Fruit fly (Drosophila melanogaster) whole organism, adult: Measurements from ENCODE around the gene CG33095.

Experiments used
- CG11617 ChIP-seq: fragments of 200-800 bp; sonication (Bioruptor generic); optimal IDR thresholded peaks from 2 replicates; lab custom pipeline; 2017; ENCODE audit warnings: mild to moderate bottlenecking, missing biosample characterization, missing genetic modification reagents, missing genetic modification characterization
- CG12768 ChIP-seq: fragments of 200-800 bp; sonication (Bioruptor generic); optimal IDR thresholded peaks from 2 replicates; lab custom pipeline; 2017; ENCODE audit warnings: missing biosample characterization, missing genetic modification characterization, mild to moderate bottlenecking, moderate library complexity, missing genetic modification reagents
- CG14711 ChIP-seq: fragments of 200-800 bp; sonication (Bioruptor generic); optimal IDR thresholded peaks from 2 replicates; lab custom pipeline; 2018; ENCODE audit warnings: missing biosample characterization, mild to moderate bottlenecking, missing genetic modification characterization, moderate library complexity
- CG1620 ChIP-seq: fragments of 200-800 bp; sonication (Bioruptor generic); optimal IDR thresholded peaks from 2 replicates; lab custom pipeline; 2016; ENCODE audit warnings: missing biosample characterization, missing genetic modification characterization
- CG33017 ChIP-seq: fragments of 200-800 bp; sonication (Bioruptor generic); optimal IDR thresholded peaks from 2 replicates; lab custom pipeline; 2018; ENCODE audit warnings: missing biosample characterization, mild to moderate bottlenecking, missing genetic modification characterization, moderate library complexity
- CG5204 ChIP-seq: fragments of 200-800 bp; sonication (Bioruptor generic); optimal IDR thresholded peaks from 2 replicates; lab custom pipeline; 2016; ENCODE audit warnings: missing biosample characterization, missing genetic modification characterization
- CG7045 ChIP-seq: fragments of 200-800 bp; sonication (Bioruptor generic); optimal IDR thresholded peaks from 2 replicates; lab custom pipeline; 2017; ENCODE audit warnings: missing biosample characterization, mild to moderate bottlenecking, missing genetic modification characterization
- CG7101 ChIP-seq: fragments of 200-800 bp; sonication (Bioruptor generic); optimal IDR thresholded peaks from 2 replicates; lab custom pipeline; 2018; ENCODE audit warnings: missing biosample characterization, mild to moderate bottlenecking, missing genetic modification characterization, moderate library complexity
- Clk ChIP-seq: fragments of 200-800 bp; sonication (Bioruptor generic); optimal IDR thresholded peaks from 2 replicates; lab custom pipeline; 2017; ENCODE audit warnings: missing biosample characterization, missing genetic modification characterization
- Crg-1 ChIP-seq: fragments of 200-800 bp; sonication (Bioruptor generic); optimal IDR thresholded peaks from 2 replicates; lab custom pipeline; 2016; ENCODE audit warnings: missing biosample characterization, missing genetic modification characterization
- Hr96 ChIP-seq: fragments of 200-800 bp; sonication (Bioruptor generic); optimal IDR thresholded peaks from 2 replicates; lab custom pipeline; 2016; ENCODE audit warnings: missing biosample characterization, missing genetic modification characterization
- Mnt ChIP-seq: fragments of 200-800 bp; sonication (Bioruptor generic); optimal IDR thresholded peaks from 2 replicates; lab custom pipeline; 2016; ENCODE audit warnings: missing biosample characterization, mild to moderate bottlenecking, missing genetic modification characterization
- bab1 ChIP-seq: fragments of 200-800 bp; sonication (Bioruptor generic); optimal IDR thresholded peaks from 3 replicates; lab custom pipeline; 2019; ENCODE audit warnings: missing biosample characterization, mild to moderate bottlenecking, missing genetic modification characterization, moderate library complexity
- cic ChIP-seq: fragments of 200-800 bp; sonication (Bioruptor generic); optimal IDR thresholded peaks from 2 replicates; lab custom pipeline; 2017; ENCODE audit warnings: missing biosample characterization, mild to moderate bottlenecking, missing genetic modification characterization, moderate library complexity
- cnc ChIP-seq, 2 experiments: fragments of >200 bp; optimal IDR thresholded peaks; 2 replicates each; lab custom pipeline; 2017
- kay ChIP-seq: fragments of 200-800 bp; sonication (Bioruptor generic); peaks from one replicate; lab custom pipeline; 2016; ENCODE audit warnings: missing biosample characterization, missing genetic modification characterization, borderline replicate concordance
- ovo ChIP-seq: fragments of 200-800 bp; sonication (Bioruptor generic); optimal IDR thresholded peaks from 2 replicates; lab custom pipeline; 2016; ENCODE audit warnings: missing biosample characterization, missing genetic modification characterization
- pad ChIP-seq: fragments of 200-800 bp; sonication (Bioruptor generic); optimal IDR thresholded peaks from 3 replicates; lab custom pipeline; 2017; ENCODE audit warnings: missing biosample characterization, missing genetic modification characterization, mild to moderate bottlenecking, moderate library complexity, missing genetic modification reagents
- tj ChIP-seq: fragments of 200-800 bp; sonication (Bioruptor generic); optimal IDR thresholded peaks from 3 replicates; lab custom pipeline; 2017; ENCODE audit warnings: missing biosample characterization, mild to moderate bottlenecking, missing genetic modification characterization, moderate library complexity
- toe ChIP-seq: fragments of 200-800 bp; sonication (Bioruptor generic); optimal IDR thresholded peaks from 2 replicates; lab custom pipeline; 2016; ENCODE audit warnings: missing biosample characterization, missing genetic modification characterization

Gene CG33095

dm6 chr3R:25056016-25056415, 41.5 kb upstream of the CG33095 start, which contains the start of the genes CG31111 and stac:
Gene CG31111, minus strand, starts transcription at chr3R:25056177.
Gene stac, plus strand, starts transcription at chr3R:25056286.
- TF ChIP-seq ovo (GFP tag; lab: Kevin White, UChicago), result no peak
- TF ChIP-seq CG5204, result no peak
- TF ChIP-seq Crg-1, result no peak
- peak; percentile 6 for TF ChIP-seq Mnt (GFP tag; lab: Kevin White, UChicago)
- no peak for TF ChIP-seq cnc (optimal IDR thresholded peaks at IDR 0.05; lab: Kevin White, UChicago)
- no peak for TF ChIP-seq toe (GFP tag; lab: Kevin White, UChicago)
- TF ChIP-seq cic (GFP tag; lab: Kevin White, UChicago), result no peak
- TF ChIP-seq Clk (GFP tag; lab: Kevin White, UChicago), result no peak
- TF ChIP-seq pad (GFP tag; lab: Kevin White, UChicago), result no peak
- no peak for TF ChIP-seq bab1
- no peak for TF ChIP-seq CG1620
- peak; percentile 32 for TF ChIP-seq CG33017
- TF ChIP-seq CG7101 (tag; lab: Kevin White, UChicago), result peak; percentile 12
- peak; percentile 9 for TF ChIP-seq CG14711 (tag; lab: Kevin White, UChicago)
- peak; percentile 89 for TF ChIP-seq kay
- peak; percentile 35 for TF ChIP-seq CG11617 (GFP tag; lab: Kevin White, UChicago)
- no peak for TF ChIP-seq Hr96 (GFP tag; lab: Kevin White, UChicago)
- no peak for TF ChIP-seq CG12768 (GFP tag; lab: Kevin White, UChicago)
- no peak for TF ChIP-seq CG7045 (GFP tag; lab: Kevin White, UChicago)
- no peak for TF ChIP-seq tj

dm6 chr3R:25056488-25057157, 40.8 kb upstream of the CG33095 start:
- TF ChIP-seq CG12768 (GFP tag; lab: Kevin White, UChicago) (peak; percentile 8), cic (GFP tag; lab: Kevin White, UChicago) (peak; percentile 56), kay (peak; percentile 86), ovo (GFP tag; lab: Kevin White, UChicago) (peak; percentile 86), pad (GFP tag; lab: Kevin White, UChicago) (peak; percentile 93), Crg-1 (no peak)

dm6 chr3R:25060462-25060861, 37.0 kb upstream of the CG33095 start:
- TF ChIP-seq kay (peak; percentile 7), cnc (optimal IDR thresholded peaks at IDR 0.05; lab: Kevin White, UChicago) (no peak)

dm6 chr3R:25064907-25065841, 32.3 kb upstream of the CG33095 start, which contains the start of the genes veli and PQBP1:
Gene veli, minus strand, starts transcription at chr3R:25065591.
Gene PQBP1, plus strand, starts transcription at chr3R:25065791.
- TF ChIP-seq CG14711 (tag; lab: Kevin White, UChicago), result peak; percentile 18
- TF ChIP-seq CG33017, result no peak
- no peak for TF ChIP-seq Mnt (GFP tag; lab: Kevin White, UChicago)

dm6 chr3R:25066856-25067255, 30.6 kb upstream of the CG33095 start:
- no peak for TF ChIP-seq kay
- TF ChIP-seq CG14711 (tag; lab: Kevin White, UChicago), result no peak
- TF ChIP-seq Hr96 (GFP tag; lab: Kevin White, UChicago), result no peak
- no peak for TF ChIP-seq Crg-1
- no peak for TF ChIP-seq toe (GFP tag; lab: Kevin White, UChicago)
- no peak for TF ChIP-seq cnc (optimal IDR thresholded peaks at IDR 0.05; lab: Kevin White, UChicago)
- TF ChIP-seq Mnt (GFP tag; lab: Kevin White, UChicago), result no peak
- no peak for TF ChIP-seq CG7101 (tag; lab: Kevin White, UChicago)
- TF ChIP-seq pad (GFP tag; lab: Kevin White, UChicago), result no peak
- no peak for TF ChIP-seq ovo (GFP tag; lab: Kevin White, UChicago)
- no peak for TF ChIP-seq CG1620

dm6 chr3R:25069569-25069968, 27.9 kb upstream of the CG33095 start, which contains the start of the genes Stt3B and CG11839:
Gene Stt3B, minus strand, starts transcription at chr3R:25069637.
Gene CG11839, plus strand, starts transcription at chr3R:25069927.
- peak; percentile 84 for TF ChIP-seq bab1
- peak; percentile 56 for TF ChIP-seq tj
- TF ChIP-seq kay, result no peak
- TF ChIP-seq Hr96 (GFP tag; lab: Kevin White, UChicago), result no peak
- peak; percentile 54 for TF ChIP-seq CG7045 (GFP tag; lab: Kevin White, UChicago)
- no peak for TF ChIP-seq cic (GFP tag; lab: Kevin White, UChicago)
- TF ChIP-seq Clk (GFP tag; lab: Kevin White, UChicago), result peak; percentile 51
- peak; percentile 82 for TF ChIP-seq Mnt (GFP tag; lab: Kevin White, UChicago)
- TF ChIP-seq cnc (optimal IDR thresholded peaks at IDR 0.05; lab: Kevin White, UChicago), result no peak
- TF ChIP-seq CG1620, result peak; percentile 88
- peak; percentile 69 for TF ChIP-seq CG14711 (tag; lab: Kevin White, UChicago)
- TF ChIP-seq Crg-1, result peak; percentile 45
- TF ChIP-seq CG5204, result no peak
- peak; percentile 45 for TF ChIP-seq ovo (GFP tag; lab: Kevin White, UChicago)
- peak; percentile 88 for TF ChIP-seq toe (GFP tag; lab: Kevin White, UChicago)
- TF ChIP-seq CG7101 (tag; lab: Kevin White, UChicago), result peak; percentile 76
- TF ChIP-seq pad (GFP tag; lab: Kevin White, UChicago), result peak; percentile 46
- peak; percentile 48 for TF ChIP-seq CG33017
- peak; percentile 33 for TF ChIP-seq CG12768 (GFP tag; lab: Kevin White, UChicago)
- TF ChIP-seq CG11617 (GFP tag; lab: Kevin White, UChicago), result peak; percentile 77
